Fruit fly (Drosophila melanogaster) whole organism, adult: ENCODE data around the gene CG8097.

Experiments used
- CG11617 ChIP-seq: fragments of 200-800 bp; sonication (Bioruptor generic); optimal IDR thresholded peaks from 2 replicates; lab custom pipeline; 2017; ENCODE audit warnings: mild to moderate bottlenecking, missing biosample characterization, missing genetic modification reagents, missing genetic modification characterization
- CG12768 ChIP-seq: fragments of 200-800 bp; sonication (Bioruptor generic); optimal IDR thresholded peaks from 2 replicates; lab custom pipeline; 2017; ENCODE audit warnings: missing biosample characterization, missing genetic modification characterization, mild to moderate bottlenecking, moderate library complexity, missing genetic modification reagents
- CG14711 ChIP-seq: fragments of 200-800 bp; sonication (Bioruptor generic); optimal IDR thresholded peaks from 2 replicates; lab custom pipeline; 2018; ENCODE audit warnings: missing biosample characterization, mild to moderate bottlenecking, missing genetic modification characterization, moderate library complexity
- CG1620 ChIP-seq: fragments of 200-800 bp; sonication (Bioruptor generic); optimal IDR thresholded peaks from 2 replicates; lab custom pipeline; 2016; ENCODE audit warnings: missing biosample characterization, missing genetic modification characterization
- CG33017 ChIP-seq: fragments of 200-800 bp; sonication (Bioruptor generic); optimal IDR thresholded peaks from 2 replicates; lab custom pipeline; 2018; ENCODE audit warnings: missing biosample characterization, mild to moderate bottlenecking, missing genetic modification characterization, moderate library complexity
- CG5204 ChIP-seq: fragments of 200-800 bp; sonication (Bioruptor generic); optimal IDR thresholded peaks from 2 replicates; lab custom pipeline; 2016; ENCODE audit warnings: missing biosample characterization, missing genetic modification characterization
- CG7045 ChIP-seq: fragments of 200-800 bp; sonication (Bioruptor generic); optimal IDR thresholded peaks from 2 replicates; lab custom pipeline; 2017; ENCODE audit warnings: missing biosample characterization, mild to moderate bottlenecking, missing genetic modification characterization
- CG7101 ChIP-seq: fragments of 200-800 bp; sonication (Bioruptor generic); optimal IDR thresholded peaks from 2 replicates; lab custom pipeline; 2018; ENCODE audit warnings: missing biosample characterization, mild to moderate bottlenecking, missing genetic modification characterization, moderate library complexity
- Clk ChIP-seq: fragments of 200-800 bp; sonication (Bioruptor generic); optimal IDR thresholded peaks from 2 replicates; lab custom pipeline; 2017; ENCODE audit warnings: missing biosample characterization, missing genetic modification characterization
- Crg-1 ChIP-seq: fragments of 200-800 bp; sonication (Bioruptor generic); optimal IDR thresholded peaks from 2 replicates; lab custom pipeline; 2016; ENCODE audit warnings: missing biosample characterization, missing genetic modification characterization
- Hr96 ChIP-seq: fragments of 200-800 bp; sonication (Bioruptor generic); optimal IDR thresholded peaks from 2 replicates; lab custom pipeline; 2016; ENCODE audit warnings: missing biosample characterization, missing genetic modification characterization
- Mnt ChIP-seq: fragments of 200-800 bp; sonication (Bioruptor generic); optimal IDR thresholded peaks from 2 replicates; lab custom pipeline; 2016; ENCODE audit warnings: missing biosample characterization, mild to moderate bottlenecking, missing genetic modification characterization
- bab1 ChIP-seq: fragments of 200-800 bp; sonication (Bioruptor generic); optimal IDR thresholded peaks from 3 replicates; lab custom pipeline; 2019; ENCODE audit warnings: missing biosample characterization, mild to moderate bottlenecking, missing genetic modification characterization, moderate library complexity
- cic ChIP-seq: fragments of 200-800 bp; sonication (Bioruptor generic); optimal IDR thresholded peaks from 2 replicates; lab custom pipeline; 2017; ENCODE audit warnings: missing biosample characterization, mild to moderate bottlenecking, missing genetic modification characterization, moderate library complexity
- cnc ChIP-seq, 2 experiments: fragments of >200 bp; optimal IDR thresholded peaks; 2 replicates each; lab custom pipeline; 2017
- kay ChIP-seq: fragments of 200-800 bp; sonication (Bioruptor generic); peaks from one replicate; lab custom pipeline; 2016; ENCODE audit warnings: missing biosample characterization, missing genetic modification characterization, borderline replicate concordance
- ovo ChIP-seq: fragments of 200-800 bp; sonication (Bioruptor generic); optimal IDR thresholded peaks from 2 replicates; lab custom pipeline; 2016; ENCODE audit warnings: missing biosample characterization, missing genetic modification characterization
- pad ChIP-seq: fragments of 200-800 bp; sonication (Bioruptor generic); optimal IDR thresholded peaks from 3 replicates; lab custom pipeline; 2017; ENCODE audit warnings: missing biosample characterization, missing genetic modification characterization, mild to moderate bottlenecking, moderate library complexity, missing genetic modification reagents
- tj ChIP-seq: fragments of 200-800 bp; sonication (Bioruptor generic); optimal IDR thresholded peaks from 3 replicates; lab custom pipeline; 2017; ENCODE audit warnings: missing biosample characterization, mild to moderate bottlenecking, missing genetic modification characterization, moderate library complexity
- toe ChIP-seq: fragments of 200-800 bp; sonication (Bioruptor generic); optimal IDR thresholded peaks from 2 replicates; lab custom pipeline; 2016; ENCODE audit warnings: missing biosample characterization, missing genetic modification characterization

The CG8097 gene

dm6 chrX:15602438-15602837 is 19.5 kb downstream of the CG8097 start:
- no peak for TF ChIP-seq cnc (optimal IDR thresholded peaks at IDR 0.05; lab: Kevin White, UChicago)
- TF ChIP-seq Clk (GFP tag; lab: Kevin White, UChicago), result no peak
- no peak for TF ChIP-seq Mnt
- TF ChIP-seq CG12768 (GFP tag; lab: Kevin White, UChicago), result no peak
- TF ChIP-seq toe (GFP tag; lab: Kevin White, UChicago), result no peak
- no peak for TF ChIP-seq tj (GFP tag; lab: Kevin White, UChicago)
- no peak for TF ChIP-seq CG1620 (GFP tag; lab: Kevin White, UChicago)
- TF ChIP-seq ovo (GFP tag; lab: Kevin White, UChicago), result peak; percentile 23
- no peak for TF ChIP-seq kay (GFP tag; lab: Kevin White, UChicago)
- TF ChIP-seq Hr96, result no peak
- TF ChIP-seq cic (GFP tag; lab: Kevin White, UChicago), result no peak
- TF ChIP-seq CG7101, result peak; percentile 18

dm6 chrX:15608751-15609345 is 25.9 kb downstream of the CG8097 start:
- no peak for TF ChIP-seq Clk (GFP tag; lab: Kevin White, UChicago)
- no peak for TF ChIP-seq Crg-1 (GFP tag; lab: Kevin White, UChicago)
- TF ChIP-seq ovo (GFP tag; lab: Kevin White, UChicago), result no peak
- TF ChIP-seq CG1620 (GFP tag; lab: Kevin White, UChicago), result no peak
- TF ChIP-seq CG12768 (GFP tag; lab: Kevin White, UChicago), result no peak
- TF ChIP-seq Hr96, result no peak
- no peak for TF ChIP-seq CG5204 (GFP tag; lab: Kevin White, UChicago)
- TF ChIP-seq toe (GFP tag; lab: Kevin White, UChicago), result no peak
- TF ChIP-seq CG7101, result no peak
- no peak for TF ChIP-seq CG7045 (GFP tag; lab: Kevin White, UChicago)
- TF ChIP-seq cnc (optimal IDR thresholded peaks at IDR 0.05; lab: Kevin White, UChicago), result no peak
- no peak for TF ChIP-seq CG11617
- TF ChIP-seq kay (GFP tag; lab: Kevin White, UChicago), result no peak
- no peak for TF ChIP-seq cic (GFP tag; lab: Kevin White, UChicago)
- no peak for TF ChIP-seq Mnt
- no peak for TF ChIP-seq bab1 (GFP tag; lab: Kevin White, UChicago)

- TF ChIP-seq CG12768 (GFP tag; lab: Kevin White, UChicago) (no peak), cic (GFP tag; lab: Kevin White, UChicago) (no peak), CG7101 (no peak), Clk (GFP tag; lab: Kevin White, UChicago) (no peak), CG7045 (GFP tag; lab: Kevin White, UChicago) (no peak), CG33017 (tag; lab: Kevin White, UChicago) (no peak), Crg-1 (GFP tag; lab: Kevin White, UChicago) (no peak), toe (GFP tag; lab: Kevin White, UChicago) (no peak), pad (GFP tag; lab: Kevin White, UChicago) (no peak), cnc (optimal IDR thresholded peaks at IDR 0.05; lab: Kevin White, UChicago) (no peak), tj (GFP tag; lab: Kevin White, UChicago) (no peak), CG5204 (GFP tag; lab: Kevin White, UChicago) (no peak), CG14711 (tag; lab: Kevin White, UChicago) (no peak), CG11617 (no peak), kay (GFP tag; lab: Kevin White, UChicago) (no peak), bab1 (GFP tag; lab: Kevin White, UChicago) (no peak)
Observed at dm6 chrX:15609351-15609750, 26.4 kb downstream of the CG8097 start.

dm6 chrX:15610173-15610572 is 27.2 kb downstream of the CG8097 start:
- no peak for TF ChIP-seq cic (GFP tag; lab: Kevin White, UChicago)
- TF ChIP-seq Crg-1 (GFP tag; lab: Kevin White, UChicago), result no peak
- TF ChIP-seq tj (GFP tag; lab: Kevin White, UChicago), result no peak
- TF ChIP-seq CG12768 (GFP tag; lab: Kevin White, UChicago), result no peak
- TF ChIP-seq Hr96, result no peak
- no peak for TF ChIP-seq CG14711 (tag; lab: Kevin White, UChicago)
- no peak for TF ChIP-seq CG7101
- no peak for TF ChIP-seq CG7045 (GFP tag; lab: Kevin White, UChicago)
- TF ChIP-seq pad (GFP tag; lab: Kevin White, UChicago), result no peak
- TF ChIP-seq CG5204 (GFP tag; lab: Kevin White, UChicago), result no peak
- TF ChIP-seq bab1 (GFP tag; lab: Kevin White, UChicago), result no peak
- no peak for TF ChIP-seq Mnt
- no peak for TF ChIP-seq cnc (optimal IDR thresholded peaks at IDR 0.05; lab: Kevin White, UChicago)
- TF ChIP-seq CG11617, result no peak
- no peak for TF ChIP-seq kay (GFP tag; lab: Kevin White, UChicago)
- TF ChIP-seq CG33017 (tag; lab: Kevin White, UChicago), result no peak
- no peak for TF ChIP-seq ovo (GFP tag; lab: Kevin White, UChicago)

dm6 chrX:15610957-15611356 is 28.0 kb downstream of the CG8097 start:
- TF ChIP-seq ovo (GFP tag; lab: Kevin White, UChicago) (no peak), cnc (optimal IDR thresholded peaks at IDR 0.05; lab: Kevin White, UChicago) (no peak), kay (GFP tag; lab: Kevin White, UChicago) (no peak), tj (GFP tag; lab: Kevin White, UChicago) (no peak), Clk (GFP tag; lab: Kevin White, UChicago) (no peak), toe (GFP tag; lab: Kevin White, UChicago) (no peak), CG33017 (tag; lab: Kevin White, UChicago) (no peak), CG11617 (no peak), pad (GFP tag; lab: Kevin White, UChicago) (no peak)

- TF ChIP-seq Crg-1 (GFP tag; lab: Kevin White, UChicago) (no peak), cic (GFP tag; lab: Kevin White, UChicago) (no peak), kay (GFP tag; lab: Kevin White, UChicago) (no peak), CG12768 (GFP tag; lab: Kevin White, UChicago) (no peak), cnc (optimal IDR thresholded peaks at IDR 0.05; lab: Kevin White, UChicago) (no peak)
Observed at dm6 chrX:15611795-15612194, 28.8 kb downstream of the CG8097 start.
